Worm (Caenorhabditis elegans) whole organism, late embryonic: ENCODE data around the gene F09E5.8.

ENCODE experiments used
- C08G9.2 ChIP-seq: sonication (generic microtip); optimal IDR thresholded peaks from 2 replicates; lab custom pipeline; 2016; ENCODE audit warnings: mild to moderate bottlenecking, missing genetic modification characterization, moderate library complexity, missing compliant biosample characterization
- C38D4.7 ChIP-seq: fragments of 200-800 bp; sonication (Bioruptor generic); optimal IDR thresholded peaks from 2 replicates; lab custom pipeline; 2018; ENCODE audit warnings: mild to moderate bottlenecking, missing genetic modification characterization, moderate library complexity, missing compliant biosample characterization
- F13H6.1 ChIP-seq: sonication (generic microtip); optimal IDR thresholded peaks from 2 replicates; lab custom pipeline; 2016; ENCODE audit warnings: missing genetic modification characterization, missing compliant biosample characterization
- K02D7.2 ChIP-seq: sonication (generic microtip); optimal IDR thresholded peaks from 2 replicates; lab custom pipeline; 2017; ENCODE audit warnings: mild to moderate bottlenecking, missing genetic modification characterization, missing compliant biosample characterization
- K09A11.1 ChIP-seq: sonication (generic microtip); optimal IDR thresholded peaks from 2 replicates; lab custom pipeline; 2017; ENCODE audit warnings: antibody characterized with exemption, mild to moderate bottlenecking, missing genetic modification characterization, missing compliant biosample characterization; ENCODE audit not compliant: insufficient read depth
- ahr-1 ChIP-seq: sonication (generic microtip); optimal IDR thresholded peaks from 2 replicates; lab custom pipeline; 2016; ENCODE audit warnings: missing genetic modification characterization, missing compliant biosample characterization
- ama-1 ChIP-seq: fragments of 150-350 bp; optimal IDR thresholded peaks from 2 replicates; lab custom pipeline; 2014
- ceh-14 ChIP-seq: sonication (generic microtip); optimal IDR thresholded peaks from 2 replicates; lab custom pipeline; 2016; ENCODE audit warnings: missing genotype, missing genetic modification characterization, missing compliant biosample characterization
- ceh-18 ChIP-seq: sonication (generic microtip); optimal IDR thresholded peaks from 2 replicates; lab custom pipeline; 2016; ENCODE audit warnings: missing genetic modification characterization, missing compliant biosample characterization
- ceh-2 ChIP-seq: sonication (generic microtip); optimal IDR thresholded peaks from 2 replicates; lab custom pipeline; 2016; ENCODE audit warnings: missing genotype, missing genetic modification characterization, missing compliant biosample characterization
- ceh-22 ChIP-seq: sonication (generic microtip); optimal IDR thresholded peaks from 2 replicates; lab custom pipeline; 2017; ENCODE audit warnings: missing biosample characterization, missing genetic modification characterization
- ceh-30 ChIP-seq: fragments of 150-350 bp; optimal IDR thresholded peaks from 2 replicates; lab custom pipeline; 2014; ENCODE audit warnings: missing biosample characterization, missing genetic modification characterization
- ceh-31 ChIP-seq: sonication (generic microtip); optimal IDR thresholded peaks from 2 replicates; lab custom pipeline; 2016; ENCODE audit warnings: missing genetic modification characterization, missing compliant biosample characterization
- ceh-34 ChIP-seq: sonication (generic microtip); optimal IDR thresholded peaks from 2 replicates; lab custom pipeline; 2016; ENCODE audit warnings: mild to moderate bottlenecking, missing genetic modification characterization, missing compliant biosample characterization
- ceh-45 ChIP-seq: fragments of 200-800 bp; sonication (Bioruptor generic); IDR thresholded peaks from 2 replicates; pipeline ENCODE4 v1.3.6; 2022; ENCODE audit warnings: missing genetic modification reagents, missing genetic modification characterization, missing compliant biosample characterization
- ceh-9 ChIP-seq: sonication (generic microtip); optimal IDR thresholded peaks from 2 replicates; lab custom pipeline; 2016; ENCODE audit warnings: mild to moderate bottlenecking, missing genetic modification characterization, inconsistent platforms, missing compliant biosample characterization
- che-1 ChIP-seq: sonication (generic microtip); optimal IDR thresholded peaks from 2 replicates; lab custom pipeline; 2016; ENCODE audit warnings: mild to moderate bottlenecking, missing genetic modification characterization, missing compliant biosample characterization
- dmd-4 ChIP-seq: sonication (generic microtip); optimal IDR thresholded peaks from 2 replicates; lab custom pipeline; 2016; ENCODE audit warnings: borderline replicate concordance, missing genetic modification characterization, missing compliant biosample characterization
- elt-2 ChIP-seq: sonication (generic microtip); optimal IDR thresholded peaks from 2 replicates; lab custom pipeline; 2016; ENCODE audit warnings: missing genetic modification reagents, missing genetic modification characterization, missing compliant biosample characterization
- elt-4 ChIP-seq: sonication (generic microtip); optimal IDR thresholded peaks from 2 replicates; lab custom pipeline; 2016; ENCODE audit warnings: missing genetic modification characterization, missing compliant biosample characterization
- eyg-1 ChIP-seq: sonication (generic microtip); optimal IDR thresholded peaks from 2 replicates; lab custom pipeline; 2016; ENCODE audit warnings: missing genotype, missing genetic modification characterization, missing compliant biosample characterization
- fkh-10 ChIP-seq: fragments of 150-350 bp; optimal IDR thresholded peaks from 2 replicates; lab custom pipeline; 2014; ENCODE audit warnings: missing biosample characterization, missing genetic modification reagents, missing genetic modification characterization
- fkh-6 ChIP-seq: sonication (generic microtip); optimal IDR thresholded peaks from 2 replicates; lab custom pipeline; 2016; ENCODE audit warnings: missing genetic modification characterization, missing compliant biosample characterization
- gmeb-2 ChIP-seq: sonication (generic microtip); optimal IDR thresholded peaks from 2 replicates; lab custom pipeline; 2016; ENCODE audit warnings: missing genetic modification characterization, inconsistent platforms, missing compliant biosample characterization
- hlh-15 ChIP-seq: sonication (generic microtip); optimal IDR thresholded peaks from 2 replicates; lab custom pipeline; 2016; ENCODE audit warnings: missing genetic modification characterization, missing compliant biosample characterization
- hlh-8 ChIP-seq: sonication (generic microtip); optimal IDR thresholded peaks from 2 replicates; lab custom pipeline; 2016; ENCODE audit warnings: missing genotype, missing genetic modification characterization, missing compliant biosample characterization
- lin-11 ChIP-seq: fragments of 200-800 bp; sonication (Bioruptor generic); optimal IDR thresholded peaks from 2 replicates; lab custom pipeline; 2018; ENCODE audit warnings: mild to moderate bottlenecking, missing genetic modification characterization, missing compliant biosample characterization
- madf-2 ChIP-seq: sonication (generic microtip); optimal IDR thresholded peaks from 2 replicates; lab custom pipeline; 2017; ENCODE audit warnings: missing genetic modification characterization, missing compliant biosample characterization
- nhr-232 ChIP-seq: sonication (generic microtip); optimal IDR thresholded peaks from 2 replicates; lab custom pipeline; 2016; ENCODE audit warnings: missing genetic modification characterization, missing compliant biosample characterization
- odd-2 ChIP-seq: sonication (generic microtip); optimal IDR thresholded peaks from 2 replicates; lab custom pipeline; 2017; ENCODE audit warnings: antibody characterized with exemption, mild to moderate bottlenecking, missing genetic modification characterization, missing compliant biosample characterization
- pat-9 ChIP-seq: fragments of 200-800 bp; sonication (Bioruptor generic); optimal IDR thresholded peaks from 2 replicates; lab custom pipeline; 2018; ENCODE audit warnings: mild to moderate bottlenecking, missing genetic modification characterization, moderate library complexity, missing compliant biosample characterization
- pax-1 ChIP-seq: fragments of 150-350 bp; optimal IDR thresholded peaks from 2 replicates; lab custom pipeline; 2014; ENCODE audit warnings: missing biosample characterization, missing genetic modification characterization
- pha-4 ChIP-seq: fragments of 150-350 bp; optimal IDR thresholded peaks from 2 replicates; lab custom pipeline; 2018; ENCODE audit warnings: missing biosample characterization, missing genetic modification reagents, missing genetic modification characterization
- pros-1 ChIP-seq: fragments of 150-350 bp; optimal IDR thresholded peaks from 2 replicates; lab custom pipeline; 2014; ENCODE audit warnings: missing biosample characterization, missing genetic modification reagents, missing genetic modification characterization
- ref-2 ChIP-seq: sonication (generic microtip); optimal IDR thresholded peaks from 2 replicates; lab custom pipeline; 2016; ENCODE audit warnings: missing genetic modification characterization, missing compliant biosample characterization
- rnt-1 ChIP-seq: sonication (generic microtip); optimal IDR thresholded peaks from 2 replicates; lab custom pipeline; 2016; ENCODE audit warnings: missing genetic modification characterization, missing compliant biosample characterization
- sox-2 ChIP-seq: fragments of 200-800 bp; sonication (Bioruptor generic); IDR thresholded peaks from 2 replicates; pipeline ENCODE4 v1.3.6; 2022; ENCODE audit warnings: missing genetic modification reagents, missing genetic modification characterization, missing compliant biosample characterization
- sox-4 ChIP-seq: sonication (generic microtip); optimal IDR thresholded peaks from 2 replicates; lab custom pipeline; 2017; ENCODE audit warnings: mild to moderate bottlenecking, missing genetic modification characterization, inconsistent platforms, missing compliant biosample characterization
- tbx-2 ChIP-seq: sonication (generic microtip); optimal IDR thresholded peaks from 2 replicates; lab custom pipeline; 2016; ENCODE audit warnings: missing genetic modification characterization, missing compliant biosample characterization
- tbx-7 ChIP-seq: sonication (generic microtip); optimal IDR thresholded peaks from 2 replicates; lab custom pipeline; 2016; ENCODE audit warnings: missing genotype, missing genetic modification characterization, missing compliant biosample characterization
- ttx-3 ChIP-seq: sonication (generic microtip); optimal IDR thresholded peaks from 2 replicates; lab custom pipeline; 2016; ENCODE audit warnings: missing genetic modification reagents, missing genetic modification characterization, missing compliant biosample characterization
- unc-3 ChIP-seq, 2 experiments: fragments of 200-800 bp in 1 of 2; sonication (Bioruptor generic) in 1 of 2; sonication (generic microtip) in 1 of 2; conservative IDR thresholded peaks in 1 of 2; optimal IDR thresholded peaks in 1 of 2; 2 replicates each; pipeline versions ENCODE4 v1.3.6 to Lab custom; 2016 to 2022; ENCODE audit warnings: missing compliant biosample characterization in 2 of 2, missing genetic modification characterization in 2 of 2, missing genetic modification reagents in 1 of 2
- unc-55 ChIP-seq: sonication (generic microtip); optimal IDR thresholded peaks from 2 replicates; lab custom pipeline; 2017; ENCODE audit warnings: missing biosample characterization, missing genetic modification reagents, missing genetic modification characterization
- unc-86 ChIP-seq: sonication (generic microtip); optimal IDR thresholded peaks from 2 replicates; lab custom pipeline; 2016; ENCODE audit warnings: missing genetic modification characterization, missing compliant biosample characterization
- zip-5 ChIP-seq: sonication (generic microtip); optimal IDR thresholded peaks from 2 replicates; lab custom pipeline; 2016; ENCODE audit warnings: missing genetic modification characterization, missing compliant biosample characterization

F09E5.8 gene

ce11 chrII:5389831-5390323, 39.4 kb downstream of the F09E5.8 start, which contains the start of gene ndx-6 (continued):
- TF ChIP-seq ceh-2 (tag; lab: Kevin White, UChicago) (no peak), ref-2 (tag; lab: Kevin White, UChicago) (peak; percentile 55), unc-86 (tag; lab: Kevin White, UChicago) (peak; percentile 43), zip-5 (tag; lab: Kevin White, UChicago) (no peak), unc-3 (GFP tag; conservative IDR thresholded peaks at IDR 0.05; lab: Robert Waterston, UW) (no peak), unc-3 (tag; optimal IDR thresholded peaks at IDR 0.05; lab: Kevin White, UChicago) (peak; percentile 58), C08G9.2 (tag; lab: Kevin White, UChicago) (peak; percentile 14), hlh-8 (peak; percentile 10), rnt-1 (tag; lab: Kevin White, UChicago) (peak; percentile 43), ceh-18 (tag; lab: Kevin White, UChicago) (peak; percentile 60), gmeb-2 (no peak), fkh-6 (tag; lab: Kevin White, UChicago) (peak; percentile 44), ceh-30 (tag; lab: Kevin White, UChicago) (no peak), F13H6.1 (tag; lab: Kevin White, UChicago) (no peak), K02D7.2 (no peak), dmd-4 (tag; lab: Kevin White, UChicago) (no peak), unc-55 (GFP tag; lab: Kevin White, UChicago) (no peak), eyg-1 (no peak), K09A11.1 (no peak), ceh-9 (tag; lab: Kevin White, UChicago) (no peak), ceh-14 (no peak), ama-1 (lab: Kevin White, UChicago) (no peak), ahr-1 (no peak), odd-2 (tag; lab: Kevin White, UChicago) (no peak), ceh-34 (tag; lab: Kevin White, UChicago) (peak; percentile 56), ceh-22 (no peak), elt-4 (tag; lab: Kevin White, UChicago) (no peak), sox-4 (tag; lab: Kevin White, UChicago) (no peak), che-1 (tag; lab: Kevin White, UChicago) (no peak), pha-4 (tag; lab: Kevin White, UChicago) (no peak), madf-2 (tag; lab: Kevin White, UChicago) (no peak), C38D4.7 (peak; percentile 16), pros-1 (tag; lab: Kevin White, UChicago) (no peak), tbx-7 (tag; lab: Kevin White, UChicago) (no peak)

ce11 chrII:5391447-5391846, 41.0 kb downstream of the F09E5.8 start:
- peak; percentile 2 for TF ChIP-seq elt-2
- no peak for TF ChIP-seq K09A11.1
- TF ChIP-seq unc-55 (GFP tag; lab: Kevin White, UChicago) = no peak
- TF ChIP-seq ttx-3 (tag; lab: Kevin White, UChicago) = no peak
- no peak for TF ChIP-seq fkh-10 (GFP tag; lab: Kevin White, UChicago)
- no peak for TF ChIP-seq madf-2 (tag; lab: Kevin White, UChicago)
- TF ChIP-seq lin-11 (tag; lab: Kevin White, UChicago) = no peak

ce11 chrII:5393090-5393489, 42.6 kb downstream of the F09E5.8 start, which contains the start of gene brap-2:
Gene brap-2 (minus strand): TSS chrII:5393190.
- no peak for TF ChIP-seq fkh-10 (GFP tag; lab: Kevin White, UChicago)

ce11 chrII:5395594-5395993, 45.1 kb downstream of the F09E5.8 start, which contains the start of gene pink-1:
Gene pink-1 (minus strand): TSS chrII:5395694.
- no peak for TF ChIP-seq ceh-34 (tag; lab: Kevin White, UChicago)
- no peak for TF ChIP-seq K09A11.1
- no peak for TF ChIP-seq tbx-7 (tag; lab: Kevin White, UChicago)
- TF ChIP-seq pat-9 = no peak
- TF ChIP-seq rnt-1 (tag; lab: Kevin White, UChicago) = no peak
- no peak for TF ChIP-seq ceh-14
- no peak for TF ChIP-seq pros-1 (tag; lab: Kevin White, UChicago)
- no peak for TF ChIP-seq zip-5 (tag; lab: Kevin White, UChicago)
- TF ChIP-seq ttx-3 (tag; lab: Kevin White, UChicago) = no peak
- no peak for TF ChIP-seq lin-11 (tag; lab: Kevin White, UChicago)
- TF ChIP-seq elt-4 (tag; lab: Kevin White, UChicago) = no peak
- no peak for TF ChIP-seq ceh-31 (tag; lab: Kevin White, UChicago)
- TF ChIP-seq hlh-15 (tag; lab: Kevin White, UChicago) = no peak
- TF ChIP-seq ceh-30 (tag; lab: Kevin White, UChicago) = no peak
- TF ChIP-seq che-1 (tag; lab: Kevin White, UChicago) = no peak
- TF ChIP-seq tbx-2 (tag; lab: Kevin White, UChicago) = no peak
- TF ChIP-seq ceh-45 (GFP tag; lab: Robert Waterston, UW) = no peak
- no peak for TF ChIP-seq sox-2 (GFP tag; lab: Robert Waterston, UW)
- TF ChIP-seq pax-1 = no peak
- TF ChIP-seq nhr-232 (tag; lab: Kevin White, UChicago) = no peak
